Worm (Caenorhabditis elegans) whole organism, midembryonic: ENCODE data around the gene F07C6.4.
A peak's percentile ranks its signal among the peaks of the same experiment; 100 is the strongest.

ENCODE experiments used
- T22C8.4 ChIP-seq: fragments of 200-800 bp; sonication (Bioruptor generic); IDR thresholded peaks from 2 replicates; pipeline ENCODE4 v1.3.6; 2022; ENCODE audit warnings: missing genetic modification characterization, missing compliant biosample characterization
- cog-1 ChIP-seq: sonication (generic microtip); optimal IDR thresholded peaks from 2 replicates; lab custom pipeline; 2016; ENCODE audit warnings: missing genetic modification characterization, missing compliant biosample characterization
- flt-1 ChIP-seq: fragments of 200-800 bp; sonication (Bioruptor generic); IDR thresholded peaks from 2 replicates; pipeline ENCODE4 v1.3.6; 2022; ENCODE audit warnings: missing genetic modification characterization, missing compliant biosample characterization
- klf-2 ChIP-seq: fragments of 200-800 bp; sonication (Bioruptor generic); conservative IDR thresholded peaks from 2 replicates; pipeline ENCODE4 v1.3.6; 2022; ENCODE audit warnings: missing genetic modification reagents, missing genetic modification characterization, missing compliant biosample characterization
- med-1 ChIP-seq: sonication (generic microtip); optimal IDR thresholded peaks from 2 replicates; lab custom pipeline; 2017; ENCODE audit warnings: missing genetic modification characterization, mild to moderate bottlenecking, missing compliant biosample characterization, antibody characterized with exemption, missing genetic modification reagents; ENCODE audit not compliant: insufficient read depth
- ref-1 ChIP-seq: fragments of 200-800 bp; sonication (Bioruptor generic); conservative IDR thresholded peaks from 2 replicates; pipeline ENCODE4 v1.3.6; 2022; ENCODE audit warnings: missing genetic modification reagents, missing genetic modification characterization, missing compliant biosample characterization
- tab-1 ChIP-seq: fragments of 200-800 bp; sonication (Bioruptor generic); IDR thresholded peaks from 2 replicates; pipeline ENCODE4 v1.3.6; 2022; ENCODE audit warnings: missing genetic modification characterization, missing compliant biosample characterization
- ztf-23 ChIP-seq: fragments of 200-800 bp; sonication (Bioruptor generic); IDR thresholded peaks from 2 replicates; pipeline ENCODE4 v1.3.6; 2022; ENCODE audit warnings: missing genetic modification reagents, missing genetic modification characterization, missing compliant biosample characterization
- ztf-29 ChIP-seq: fragments of 200-800 bp; sonication (Bioruptor generic); IDR thresholded peaks from 2 replicates; pipeline ENCODE4 v1.3.6; 2022; ENCODE audit warnings: missing genetic modification reagents, missing genetic modification characterization, missing compliant biosample characterization

The F07C6.4 gene

ce11 chrIV:12805595-12805994 lies at the start of gene F07C6.4:
TSS of gene F07C6.4 (plus strand) at chrIV:12805924.
- no peak for TF ChIP-seq T22C8.4
- no peak for TF ChIP-seq klf-2 (GFP tag; lab: Robert Waterston, UW)
- no peak for TF ChIP-seq ztf-23 (GFP tag; lab: Robert Waterston, UW)
- no peak for TF ChIP-seq cog-1 (tag; lab: Kevin White, UChicago)
- no peak for TF ChIP-seq ztf-29
- no peak for TF ChIP-seq ref-1 (GFP tag; lab: Robert Waterston, UW)
- TF ChIP-seq med-1 (GFP tag; lab: Kevin White, UChicago), result no peak
- no peak for TF ChIP-seq flt-1 (GFP tag; lab: Robert Waterston, UW)
- TF ChIP-seq tab-1 (GFP tag; lab: Robert Waterston, UW), result no peak

DNA sequence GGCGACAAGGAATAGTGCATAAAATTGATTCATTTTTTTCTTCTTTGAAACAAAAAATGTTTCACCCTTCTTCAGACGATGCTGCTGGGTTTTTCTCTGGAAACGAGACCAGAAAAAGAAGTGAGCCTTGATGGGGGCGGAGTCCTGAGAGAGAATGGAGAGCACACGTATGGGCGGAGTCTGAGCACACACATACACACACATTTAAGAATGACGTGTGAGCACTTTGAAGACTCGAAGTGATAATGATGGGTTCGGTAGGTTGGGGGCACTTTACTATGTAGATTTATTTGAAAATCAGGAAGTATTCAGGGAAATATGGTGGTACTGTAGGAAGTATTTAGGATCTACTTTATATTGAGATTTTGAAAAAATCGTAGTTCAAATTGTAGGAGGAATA lies 48.3 kb upstream of the F07C6.4 start, which contains the start of gene flp-9:
TSS of gene flp-9 (minus strand) at position 101 of the 400 bp plus-strand sequence.
- TF ChIP-seq ztf-29 (no peak), T22C8.4 (no peak), flt-1 (GFP tag; lab: Robert Waterston, UW) (no peak), cog-1 (tag; lab: Kevin White, UChicago) (no peak), tab-1 (GFP tag; lab: Robert Waterston, UW) (no peak), ztf-23 (GFP tag; lab: Robert Waterston, UW) (no peak), klf-2 (GFP tag; lab: Robert Waterston, UW) (no peak), ref-1 (GFP tag; lab: Robert Waterston, UW) (no peak), med-1 (GFP tag; lab: Kevin White, UChicago) (no peak)

- TF ChIP-seq med-1 (GFP tag; lab: Kevin White, UChicago) (no peak), klf-2 (GFP tag; lab: Robert Waterston, UW) (no peak), T22C8.4 (no peak), cog-1 (tag; lab: Kevin White, UChicago) (no peak), ref-1 (GFP tag; lab: Robert Waterston, UW) (no peak), ztf-29 (no peak), ztf-23 (GFP tag; lab: Robert Waterston, UW) (no peak), tab-1 (GFP tag; lab: Robert Waterston, UW) (no peak), flt-1 (GFP tag; lab: Robert Waterston, UW) (no peak)
Measured at ce11 chrIV:12762782-12763181, 42.9 kb upstream of the F07C6.4 start.

- TF ChIP-seq tab-1 (GFP tag; lab: Robert Waterston, UW) (no peak), klf-2 (GFP tag; lab: Robert Waterston, UW) (no peak)
Measured at ce11 chrIV:12765067-12765466, 40.7 kb upstream of the F07C6.4 start, which contains the start of gene ZK897.10. TSS of gene ZK897.10 (plus strand) at chrIV:12765351.

- TF ChIP-seq flt-1 (GFP tag; lab: Robert Waterston, UW) (peak; percentile 62; the same call in 1 of the 2 replicates), ref-1 (GFP tag; lab: Robert Waterston, UW) (no peak)
Measured at ce11 chrIV:12771414-12771813, 34.3 kb upstream of the F07C6.4 start.

- TF ChIP-seq T22C8.4 (no peak), ztf-23 (GFP tag; lab: Robert Waterston, UW) (no peak), cog-1 (tag; lab: Kevin White, UChicago) (no peak), ref-1 (GFP tag; lab: Robert Waterston, UW) (no peak), klf-2 (GFP tag; lab: Robert Waterston, UW) (no peak), ztf-29 (no peak), med-1 (GFP tag; lab: Kevin White, UChicago) (no peak), tab-1 (GFP tag; lab: Robert Waterston, UW) (no peak), flt-1 (GFP tag; lab: Robert Waterston, UW) (no peak)
Measured at ce11 chrIV:12773519-12773918, 32.2 kb upstream of the F07C6.4 start, which contains the start of gene unc-31. TSS of gene unc-31 (plus strand) at chrIV:12773867.

- TF ChIP-seq T22C8.4, result no peak
- no peak for TF ChIP-seq klf-2 (GFP tag; lab: Robert Waterston, UW)
- TF ChIP-seq ztf-29, result no peak
- TF ChIP-seq ztf-23 (GFP tag; lab: Robert Waterston, UW), result no peak
- TF ChIP-seq tab-1 (GFP tag; lab: Robert Waterston, UW), result no peak
- TF ChIP-seq med-1 (GFP tag; lab: Kevin White, UChicago), result no peak
- no peak for TF ChIP-seq flt-1 (GFP tag; lab: Robert Waterston, UW)
- TF ChIP-seq cog-1 (tag; lab: Kevin White, UChicago), result no peak
- TF ChIP-seq ref-1 (GFP tag; lab: Robert Waterston, UW), result no peak
Measured at ce11 chrIV:12780980-12781379, 24.7 kb upstream of the F07C6.4 start.

DNA sequence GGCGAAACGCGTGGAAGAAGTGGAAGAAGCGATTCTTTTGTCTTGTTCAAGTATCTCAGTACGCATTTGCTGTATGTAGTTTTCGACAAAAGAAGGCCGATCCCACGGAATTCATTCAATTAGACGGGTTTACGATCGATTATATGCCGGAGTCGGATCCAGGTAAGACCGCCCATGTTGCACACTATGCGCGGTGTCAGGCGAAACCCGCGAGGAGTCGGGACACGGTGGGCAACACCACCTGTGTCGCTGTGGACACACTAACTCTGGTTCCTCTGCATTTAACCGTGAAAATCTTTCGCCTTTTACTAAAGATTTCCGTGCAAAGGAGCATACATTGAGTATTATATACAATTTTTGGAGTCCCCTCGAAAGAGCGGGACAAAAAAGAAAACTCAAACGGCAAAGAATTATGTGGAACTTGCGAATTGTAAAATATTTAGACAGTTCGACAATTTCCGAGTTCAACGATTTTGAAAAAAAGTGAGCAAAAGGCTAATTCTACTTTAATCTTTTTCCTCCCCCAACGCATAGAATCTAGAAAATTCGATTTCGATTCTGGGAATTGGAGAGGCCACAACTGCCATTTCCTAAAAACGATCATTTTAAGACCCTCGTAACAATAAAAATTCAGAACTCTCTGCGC lies 23.8 kb upstream of the F07C6.4 start:
- no peak for TF ChIP-seq ztf-23 (GFP tag; lab: Robert Waterston, UW)
- no peak for TF ChIP-seq ref-1 (GFP tag; lab: Robert Waterston, UW)
- TF ChIP-seq cog-1 (tag; lab: Kevin White, UChicago), result no peak
- TF ChIP-seq flt-1 (GFP tag; lab: Robert Waterston, UW), result 0 out of 2 replicates have a peak, but pooled peaks have one; percentile 21
- no peak for TF ChIP-seq tab-1 (GFP tag; lab: Robert Waterston, UW)

- TF ChIP-seq ref-1 (GFP tag; lab: Robert Waterston, UW) (no peak), tab-1 (GFP tag; lab: Robert Waterston, UW) (no peak), med-1 (GFP tag; lab: Kevin White, UChicago) (no peak)
Measured at ce11 chrIV:12783165-12783564, 22.6 kb upstream of the F07C6.4 start.

DNA sequence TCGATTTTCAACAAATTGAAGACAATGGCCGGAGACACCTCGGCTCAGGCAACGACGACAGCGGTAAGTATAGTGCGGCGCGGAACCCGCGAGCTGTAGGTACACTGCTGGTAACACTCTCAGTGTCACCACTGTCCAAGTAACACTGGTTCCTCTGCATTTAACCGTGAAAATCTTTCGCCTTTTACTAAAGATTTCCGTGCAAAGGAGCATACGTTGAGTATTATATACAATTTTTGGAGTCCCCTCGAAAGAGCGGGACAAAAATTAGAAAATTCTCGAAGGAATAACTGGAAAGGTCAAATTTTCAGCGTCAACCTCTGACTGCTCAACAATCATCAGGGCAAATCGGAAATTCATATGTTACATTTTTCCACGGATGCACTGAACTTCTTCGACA lies 19.7 kb upstream of the F07C6.4 start:
- TF ChIP-seq ztf-29 (no peak), tab-1 (GFP tag; lab: Robert Waterston, UW) (no peak), T22C8.4 (no peak), flt-1 (GFP tag; lab: Robert Waterston, UW) (no peak), med-1 (GFP tag; lab: Kevin White, UChicago) (no peak), ztf-23 (GFP tag; lab: Robert Waterston, UW) (no peak), klf-2 (GFP tag; lab: Robert Waterston, UW) (no peak)
